Worm (Caenorhabditis elegans): ENCODE data around the gene lhfp-4.

The lhfp-4 gene

ce11 chrIV:17281060-17282021 lies 6.0 kb downstream of the lhfp-4 start:
- no peak for TF ChIP-seq flh-1 (GFP tag; optimal IDR thresholded peaks at IDR 0.05)
- peak; percentile 22 for TF ChIP-seq ces-1 (GFP tag; optimal IDR thresholded peaks at IDR 0.05)

ce11 chrIV:17284099-17284498 lies 8.7 kb downstream of the lhfp-4 start, which contains the start of gene nra-1:
Gene nra-1 (minus strand): TSS chrIV:17284199.
- no peak for TF ChIP-seq ceh-39 (tag; optimal IDR thresholded peaks at IDR 0.05)
- no peak for TF ChIP-seq bed-3 (GFP tag; optimal IDR thresholded peaks at IDR 0.05)
- no peak for TF ChIP-seq ceh-43 (GFP tag; optimal IDR thresholded peaks at IDR 0.05)
- no peak for TF ChIP-seq nhr-28 (tag; optimal IDR thresholded peaks at IDR 0.05)
- no peak for TF ChIP-seq pha-4 (tag; optimal IDR thresholded peaks at IDR 0.05)
- TF ChIP-seq ztf-11 (tag; optimal IDR thresholded peaks at IDR 0.05) = no peak
- no peak for TF ChIP-seq lsy-2 (tag; optimal IDR thresholded peaks at IDR 0.05)
- TF ChIP-seq nhr-237 (tag; optimal IDR thresholded peaks at IDR 0.05) = no peak

DNA sequence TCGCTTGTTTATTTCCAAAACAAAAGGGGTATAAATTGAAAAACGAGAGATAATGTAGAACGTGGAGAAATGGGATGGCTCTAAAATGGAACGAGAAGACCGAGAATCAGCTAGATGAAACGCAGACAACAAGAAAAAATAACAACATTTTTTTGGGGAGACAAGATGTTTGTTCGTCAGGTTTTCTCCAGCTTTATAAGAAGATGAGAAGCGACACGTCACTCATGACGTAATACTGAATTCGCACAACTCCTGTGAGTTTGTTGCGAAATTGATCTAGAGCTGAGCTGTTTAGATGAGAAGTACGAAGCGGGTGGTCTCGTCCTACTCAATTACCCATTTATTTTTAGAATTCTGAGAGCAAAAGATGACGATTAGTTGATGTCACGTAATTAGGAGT lies 9.9 kb downstream of the lhfp-4 start:
- TF ChIP-seq snpc-4 (tag; optimal IDR thresholded peaks at IDR 0.05) (no peak), zip-8 (tag; optimal IDR thresholded peaks at IDR 0.05) (peak; percentile 10), unc-62 (GFP tag; optimal IDR thresholded peaks at IDR 0.05) (no peak), lsy-2 (tag; optimal IDR thresholded peaks at IDR 0.05) (no peak), M03D4.4 (tag; optimal IDR thresholded peaks at IDR 0.05) (no peak), hlh-1 (tag; optimal IDR thresholded peaks at IDR 0.05) (no peak), nhr-237 (tag; optimal IDR thresholded peaks at IDR 0.05) (no peak)

- no peak for TF ChIP-seq blmp-1 (tag; optimal IDR thresholded peaks at IDR 0.05)
- TF ChIP-seq tbx-8 (GFP tag; optimal IDR thresholded peaks at IDR 0.05) = no peak
Observed at ce11 chrIV:17287908-17288675, 12.7 kb downstream of the lhfp-4 start, which contains the start of gene zipt-7.1. Gene zipt-7.1 (minus strand): TSS chrIV:17288139.

- peak; percentile 64 for TF ChIP-seq ces-1 (GFP tag; optimal IDR thresholded peaks at IDR 0.05)
- TF ChIP-seq bed-3 (GFP tag; optimal IDR thresholded peaks at IDR 0.05) = no peak
Observed at ce11 chrIV:17291629-17292199, 16.3 kb downstream of the lhfp-4 start, which contains the start of the genes T28F3.11 and slc-17.4. Gene T28F3.11 (minus strand): TSS chrIV:17291679. Gene slc-17.4 (minus strand): TSS chrIV:17291733.

- TF ChIP-seq mab-5 (tag; optimal IDR thresholded peaks at IDR 0.05) (no peak), mls-2 (tag; optimal IDR thresholded peaks at IDR 0.05) (no peak), elt-1 (tag; optimal IDR thresholded peaks at IDR 0.05; ENCODE audit: borderline replicate concordance, insufficient read depth) (no peak), lsy-2 (tag; optimal IDR thresholded peaks at IDR 0.05) (no peak), hlh-1 (tag; optimal IDR thresholded peaks at IDR 0.05) (no peak)
Observed at ce11 chrIV:17292350-17292749, 17.0 kb downstream of the lhfp-4 start.

DNA sequence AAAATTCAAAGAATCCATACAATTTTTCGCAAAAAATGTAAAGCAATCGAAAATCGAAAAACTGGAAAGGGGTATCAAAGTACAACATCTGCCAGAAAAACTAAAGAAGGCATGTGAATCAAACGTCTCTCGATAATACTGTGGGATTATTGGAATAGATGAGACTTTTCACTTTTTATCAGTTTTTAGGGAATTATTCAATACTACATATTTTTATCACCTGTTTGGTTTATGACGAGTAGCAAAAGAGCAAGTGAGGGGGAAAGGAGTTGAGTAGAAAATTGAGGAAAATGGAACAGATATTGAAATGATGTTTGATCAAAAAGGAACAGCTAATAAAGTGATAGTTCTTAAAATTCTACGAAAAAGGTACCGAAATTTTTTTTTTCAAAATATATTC lies 17.7 kb downstream of the lhfp-4 start:
- TF ChIP-seq hlh-1 (tag; optimal IDR thresholded peaks at IDR 0.05) (no peak), nhr-2 (tag; optimal IDR thresholded peaks at IDR 0.05) (no peak), snpc-4 (tag; optimal IDR thresholded peaks at IDR 0.05) (no peak), zip-8 (tag; optimal IDR thresholded peaks at IDR 0.05) (no peak), ceh-83 (GFP tag; optimal IDR thresholded peaks at IDR 0.05) (no peak)

ce11 chrIV:17293679-17294078 lies 18.3 kb downstream of the lhfp-4 start:
- TF ChIP-seq unc-120 (tag; optimal IDR thresholded peaks at IDR 0.05; ENCODE audit: poor library complexity, severe bottlenecking) = peak; percentile 19
- TF ChIP-seq sem-2 (GFP tag; optimal IDR thresholded peaks at IDR 0.05) = no peak
- TF ChIP-seq elt-3 (tag; optimal IDR thresholded peaks at IDR 0.05) = no peak
- TF ChIP-seq nhr-237 (tag; optimal IDR thresholded peaks at IDR 0.05) = no peak
- TF ChIP-seq mep-1 (tag; optimal IDR thresholded peaks at IDR 0.05) = no peak
- TF ChIP-seq tbx-8 (GFP tag; optimal IDR thresholded peaks at IDR 0.05) = no peak
- no peak for TF ChIP-seq bed-3 (GFP tag; optimal IDR thresholded peaks at IDR 0.05)
- TF ChIP-seq pha-4 (tag; optimal IDR thresholded peaks at IDR 0.05) = peak; percentile 14
- TF ChIP-seq flh-1 (GFP tag; optimal IDR thresholded peaks at IDR 0.05) = no peak
- TF ChIP-seq snpc-4 (tag; optimal IDR thresholded peaks at IDR 0.05) = no peak
- TF ChIP-seq mab-5 (tag; optimal IDR thresholded peaks at IDR 0.05) = no peak
- no peak for TF ChIP-seq zip-8 (tag; optimal IDR thresholded peaks at IDR 0.05)
- no peak for TF ChIP-seq drap-1 (GFP tag; optimal IDR thresholded peaks at IDR 0.05)
- no peak for TF ChIP-seq ztf-11 (tag; optimal IDR thresholded peaks at IDR 0.05)
- TF ChIP-seq ceh-83 (GFP tag; optimal IDR thresholded peaks at IDR 0.05) = no peak
- TF ChIP-seq hlh-1 (tag; optimal IDR thresholded peaks at IDR 0.05) = peak; percentile 20
- TF ChIP-seq ceh-43 (GFP tag; optimal IDR thresholded peaks at IDR 0.05) = no peak
- no peak for TF ChIP-seq lsy-2 (tag; optimal IDR thresholded peaks at IDR 0.05)
- no peak for TF ChIP-seq cnd-1 (tag; optimal IDR thresholded peaks at IDR 0.05)
- no peak for TF ChIP-seq nhr-76 (tag; optimal IDR thresholded peaks at IDR 0.05)
- TF ChIP-seq blmp-1 (tag; optimal IDR thresholded peaks at IDR 0.05) = no peak
- TF ChIP-seq sptf-1 (tag; optimal IDR thresholded peaks at IDR 0.05) = no peak
